Worm (Caenorhabditis elegans) whole organism, L4 larva: ENCODE data around the gene clec-162.

Experiments
- dve-1 ChIP-seq: sonication (generic microtip); optimal IDR thresholded peaks from 2 replicates; lab custom pipeline; 2017; ENCODE audit warnings: antibody characterized with exemption, mild to moderate bottlenecking, missing genetic modification characterization, missing compliant biosample characterization; ENCODE audit not compliant: insufficient read depth
- mep-1 ChIP-seq: fragments of 150-350 bp; sonication (generic microtip); optimal IDR thresholded peaks from 3 replicates; lab custom pipeline; 2014; ENCODE audit warnings: missing biosample characterization, missing genetic modification characterization
- nhr-76 ChIP-seq: fragments of 150-350 bp; optimal IDR thresholded peaks from 2 replicates; lab custom pipeline; 2014; ENCODE audit warnings: missing biosample characterization, missing genetic modification characterization
- ztf-11 ChIP-seq: fragments of 150-350 bp; optimal IDR thresholded peaks from 2 replicates; lab custom pipeline; 2014; ENCODE audit warnings: missing biosample characterization, missing genetic modification characterization

ce11 chrIII:9768023-9768422, 43.0 kb upstream of the clec-162 start:
- TF ChIP-seq ztf-11 (tag; lab: Kevin White, UChicago) (no peak), nhr-76 (tag; lab: Kevin White, UChicago) (no peak), mep-1 (tag; lab: Kevin White, UChicago) (no peak), dve-1 (tag; lab: Kevin White, UChicago) (no peak)
